Fruit fly (Drosophila melanogaster) whole organism, embryonic: Measurements from ENCODE around the gene gb.

Source experiments
- ATbp ChIP-seq: fragments of 200-800 bp; sonication (Bioruptor generic); optimal IDR thresholded peaks from 2 replicates; lab custom pipeline; 2017; ENCODE audit warnings: missing biosample characterization, mild to moderate bottlenecking, missing genetic modification characterization, missing genetic modification reagents
- Awh ChIP-seq: fragments of 200-800 bp; sonication (Bioruptor generic); IDR thresholded peaks from 2 replicates; pipeline ENCODE4, ENCODE4 v1.3.6; 2022; ENCODE audit warnings: missing biosample characterization, missing genetic modification characterization
- CG10321 ChIP-seq: fragments of 200-800 bp; sonication (Bioruptor generic); IDR thresholded peaks from 2 replicates; pipeline ENCODE4 v1.3.6; 2022; ENCODE audit warnings: missing biosample characterization, missing genetic modification characterization
- CG11504 ChIP-seq: fragments of 200-800 bp; sonication (Bioruptor generic); optimal IDR thresholded peaks from 3 replicates; lab custom pipeline; 2019; ENCODE audit warnings: missing biosample characterization, mild to moderate bottlenecking, missing genetic modification characterization, moderate library complexity
- CG12071 ChIP-seq: fragments of 200-800 bp; sonication (Bioruptor generic); optimal IDR thresholded peaks from 3 replicates; lab custom pipeline; 2018; ENCODE audit warnings: missing biosample characterization, mild to moderate bottlenecking, missing genetic modification characterization
- CG14710 ChIP-seq: fragments of 200-800 bp; sonication (Bioruptor generic); optimal IDR thresholded peaks from 3 replicates; lab custom pipeline; 2019; ENCODE audit warnings: missing biosample characterization, mild to moderate bottlenecking, missing genetic modification characterization, moderate library complexity
- CG14860 ChIP-seq: fragments of 200-800 bp; sonication (Bioruptor generic); IDR thresholded peaks from 3 replicates; pipeline ENCODE4 v1.3.6; 2022; ENCODE audit warnings: missing biosample characterization, missing genetic modification characterization; ENCODE audit not compliant: partially characterized antibody
- CG15011 ChIP-seq: fragments of 200-800 bp; sonication (Bioruptor generic); optimal IDR thresholded peaks from 3 replicates; lab custom pipeline; 2018; ENCODE audit warnings: missing biosample characterization, mild to moderate bottlenecking, missing genetic modification characterization
- CG2120 ChIP-seq: fragments of 200-800 bp; sonication (Bioruptor generic); optimal IDR thresholded peaks from 3 replicates; lab custom pipeline; 2016; ENCODE audit warnings: missing biosample characterization, missing genetic modification characterization
- CG2712 ChIP-seq: fragments of 200-800 bp; optimal IDR thresholded peaks from 3 replicates; lab custom pipeline; 2019; ENCODE audit warnings: missing biosample characterization, mild to moderate bottlenecking, missing genetic modification characterization, moderate library complexity
- CG3163 ChIP-seq: fragments of 200-800 bp; sonication (Bioruptor generic); optimal IDR thresholded peaks from 3 replicates; lab custom pipeline; 2016; ENCODE audit warnings: missing biosample characterization, missing genetic modification characterization
- CG32767 ChIP-seq: fragments of 200-800 bp; sonication (Bioruptor generic); IDR thresholded peaks from 2 replicates; pipeline ENCODE4 v1.3.6; 2022; ENCODE audit warnings: missing biosample characterization, missing genetic modification characterization
- CG4282 ChIP-seq: fragments of 200-800 bp; sonication (Bioruptor generic); optimal IDR thresholded peaks from 2 replicates; lab custom pipeline; 2016; ENCODE audit warnings: missing biosample characterization, missing genetic modification characterization
- CG4328 ChIP-seq: fragments of 200-800 bp; sonication (Bioruptor generic); optimal IDR thresholded peaks from 3 replicates; lab custom pipeline; 2017; ENCODE audit warnings: missing biosample characterization, missing genetic modification reagents, missing genetic modification characterization
- CG4854 ChIP-seq: fragments of 200-800 bp; sonication (Bioruptor generic); optimal IDR thresholded peaks from 2 replicates; lab custom pipeline; 2016; ENCODE audit warnings: missing biosample characterization, missing genetic modification characterization, inconsistent platforms
- CG5953 ChIP-seq: fragments of 200-800 bp; sonication (Bioruptor generic); IDR thresholded peaks from 2 replicates; pipeline ENCODE4 v1.3.6; 2022; ENCODE audit warnings: missing biosample characterization, missing genetic modification characterization
- CG6254 ChIP-seq: fragments of 200-800 bp; sonication (Bioruptor generic); optimal IDR thresholded peaks from 3 replicates; lab custom pipeline; 2017; ENCODE audit warnings: mild to moderate bottlenecking, missing biosample characterization, missing genetic modification reagents, missing genetic modification characterization
- CG6272 ChIP-seq: fragments of 200-800 bp; sonication (Bioruptor generic); IDR thresholded peaks from 2 replicates; pipeline ENCODE4 v1.3.6; 2022; ENCODE audit warnings: missing biosample characterization, missing genetic modification characterization
- CG7357 ChIP-seq: fragments of 200-800 bp; sonication (Bioruptor generic); IDR thresholded peaks from 3 replicates; pipeline ENCODE4 v1.3.6; 2022; ENCODE audit warnings: missing biosample characterization, missing genetic modification characterization
- CG7987 ChIP-seq: fragments of 200-800 bp; sonication (Bioruptor generic); optimal IDR thresholded peaks from 2 replicates; lab custom pipeline; 2018; ENCODE audit warnings: missing biosample characterization, mild to moderate bottlenecking, missing genetic modification characterization, moderate library complexity
- CG8359 ChIP-seq: fragments of 200-800 bp; sonication (Bioruptor generic); optimal IDR thresholded peaks from 2 replicates; lab custom pipeline; 2017; ENCODE audit warnings: missing biosample characterization, mild to moderate bottlenecking, missing genetic modification characterization, borderline replicate concordance
- CG8478 ChIP-seq: fragments of >200 bp; optimal IDR thresholded peaks from 2 replicates; lab custom pipeline; 2018
- CG9215 ChIP-seq: fragments of 200-800 bp; sonication (Bioruptor generic); IDR thresholded peaks from 2 replicates; pipeline ENCODE4 v1.3.6; 2022; ENCODE audit warnings: missing biosample characterization, missing genetic modification characterization
- CTCF ChIP-seq: fragments of 200-800 bp; sonication (Bioruptor generic); optimal IDR thresholded peaks from 2 replicates; lab custom pipeline; 2017; ENCODE audit warnings: missing biosample characterization, mild to moderate bottlenecking, missing genetic modification characterization, moderate library complexity
- Camta ChIP-seq: fragments of 200-800 bp; sonication (Bioruptor generic); optimal IDR thresholded peaks from 2 replicates; lab custom pipeline; 2016; ENCODE audit warnings: missing biosample characterization, missing genetic modification characterization
- D ChIP-seq, 2 experiments: fragments of 200-800 bp in 1 of 2; fragments of >200 bp in 1 of 2; sonication (Bioruptor generic) in 1 of 2; optimal IDR thresholded peaks; 2 replicates in 1 of 2; 3 replicates in 1 of 2; lab custom pipeline; 2017; ENCODE audit warnings: mild to moderate bottlenecking in 1 of 2, missing biosample characterization in 1 of 2, missing genetic modification characterization in 1 of 2, missing genetic modification reagents in 1 of 2
- D19A ChIP-seq: fragments of 200-800 bp; optimal IDR thresholded peaks from 3 replicates; lab custom pipeline; 2019; ENCODE audit warnings: missing biosample characterization, mild to moderate bottlenecking, missing genetic modification characterization, moderate library complexity
- Dip3 ChIP-seq: fragments of 200-800 bp; sonication (Bioruptor generic); optimal IDR thresholded peaks from 3 replicates; lab custom pipeline; 2016; ENCODE audit warnings: missing biosample characterization, missing genetic modification characterization
- Rfx ChIP-seq: fragments of 200-800 bp; sonication (Bioruptor generic); IDR thresholded peaks from 2 replicates; pipeline ENCODE4 v1.3.6; 2022; ENCODE audit warnings: missing biosample characterization, missing genetic modification characterization
- Sox100B ChIP-seq: fragments of 200-800 bp; sonication (Bioruptor generic); optimal IDR thresholded peaks from 3 replicates; lab custom pipeline; 2018; ENCODE audit warnings: missing biosample characterization, mild to moderate bottlenecking, missing genetic modification characterization
- Stat92E ChIP-seq, 3 experiments: fragments of >200 bp in 2 of 3; fragments of 200-800 bp in 1 of 3; sonication (Bioruptor generic) in 1 of 3; optimal IDR thresholded peaks; 2 replicates each; lab custom pipeline; 2017 to 2019; ENCODE audit warnings: missing biosample characterization in 3 of 3, missing genetic modification characterization in 3 of 3, mild to moderate bottlenecking in 1 of 3, moderate library complexity in 1 of 3
- YL-1 ChIP-seq: fragments of 200-800 bp; sonication (Bioruptor generic); optimal IDR thresholded peaks from 3 replicates; lab custom pipeline; 2017; ENCODE audit warnings: missing biosample characterization, mild to moderate bottlenecking, missing genetic modification characterization
- ap ChIP-seq: fragments of 200-800 bp; sonication (Bioruptor generic); IDR thresholded peaks from 2 replicates; pipeline ENCODE4 v1.3.6; 2022; ENCODE audit warnings: missing biosample characterization, missing genetic modification characterization
- crp ChIP-seq, 2 experiments: fragments of 200-800 bp; sonication (Bioruptor generic); optimal IDR thresholded peaks; 2 replicates in 1 of 2; 3 replicates in 1 of 2; lab custom pipeline; 2017; ENCODE audit warnings: missing biosample characterization in 2 of 2, missing genetic modification characterization in 2 of 2, mild to moderate bottlenecking in 1 of 2, moderate library complexity in 1 of 2
- dan ChIP-seq: fragments of 200-800 bp; sonication (Bioruptor generic); IDR thresholded peaks from 2 replicates; pipeline ENCODE4 v1.3.6; 2022; ENCODE audit warnings: missing biosample characterization, missing genetic modification characterization
- exex ChIP-seq: fragments of 200-800 bp; sonication (Bioruptor generic); optimal IDR thresholded peaks from 4 replicates; lab custom pipeline; 2018; ENCODE audit warnings: missing biosample characterization, mild to moderate bottlenecking, missing genetic modification characterization, moderate library complexity
- gce ChIP-seq: fragments of 200-800 bp; sonication (Bioruptor generic); IDR thresholded peaks from 3 replicates; pipeline ENCODE4 v1.3.6; 2022; ENCODE audit warnings: missing biosample characterization, missing genetic modification characterization
- jumu ChIP-seq: fragments of 200-800 bp; sonication (Bioruptor generic); optimal IDR thresholded peaks from 3 replicates; lab custom pipeline; 2016; ENCODE audit warnings: missing biosample characterization, missing genetic modification characterization
- mirr ChIP-seq: fragments of 200-800 bp; sonication (Bioruptor generic); optimal IDR thresholded peaks from 3 replicates; lab custom pipeline; 2018; ENCODE audit warnings: missing biosample characterization, mild to moderate bottlenecking, missing genetic modification characterization
- psq ChIP-seq: fragments of 200-800 bp; sonication (Bioruptor generic); optimal IDR thresholded peaks from 2 replicates; lab custom pipeline; 2017; ENCODE audit warnings: missing biosample characterization, missing genetic modification characterization
- sc ChIP-seq, 3 experiments: fragments of >200 bp in 2 of 3; fragments of 200-800 bp in 1 of 3; sonication (Bioruptor generic) in 1 of 3; optimal IDR thresholded peaks; 2 replicates in 2 of 3; 3 replicates in 1 of 3; lab custom pipeline; 2017; ENCODE audit warnings: mild to moderate bottlenecking in 1 of 3, missing biosample characterization in 1 of 3, missing genetic modification characterization in 1 of 3, missing genetic modification reagents in 1 of 3
- schlank ChIP-seq: fragments of 200-800 bp; sonication (Bioruptor generic); optimal IDR thresholded peaks from 2 replicates; lab custom pipeline; 2018; ENCODE audit warnings: missing biosample characterization, mild to moderate bottlenecking, missing genetic modification characterization
- sisA ChIP-seq: fragments of 200-800 bp; sonication (Bioruptor generic); IDR thresholded peaks from 2 replicates; pipeline ENCODE4 v1.3.6; 2022; ENCODE audit warnings: missing biosample characterization, missing genetic modification characterization
- sob ChIP-seq: fragments of 200-800 bp; sonication (Bioruptor generic); IDR thresholded peaks from 2 replicates; pipeline ENCODE4 v1.3.6; 2022; ENCODE audit warnings: missing biosample characterization, missing genetic modification characterization
- sr ChIP-seq: fragments of 200-800 bp; sonication (Bioruptor generic); IDR thresholded peaks from 3 replicates; pipeline ENCODE4 v1.3.6; 2022; ENCODE audit warnings: missing biosample characterization, missing genetic modification characterization
- tap ChIP-seq: fragments of 200-800 bp; optimal IDR thresholded peaks from 3 replicates; lab custom pipeline; 2019; ENCODE audit warnings: missing biosample characterization, mild to moderate bottlenecking, missing genetic modification characterization, moderate library complexity
- trh ChIP-seq: fragments of 200-800 bp; sonication (Bioruptor generic); optimal IDR thresholded peaks from 2 replicates; lab custom pipeline; 2016; ENCODE audit warnings: missing biosample characterization, missing genetic modification characterization
- twi ChIP-seq: fragments of 200-800 bp; optimal IDR thresholded peaks from 2 replicates; lab custom pipeline; 2019; ENCODE audit warnings: missing biosample characterization, mild to moderate bottlenecking, missing genetic modification characterization, moderate library complexity

Gene gb

dm6 chr3R:27135692-27136641 lies 23.9 kb upstream of the gb start (continued):
- TF ChIP-seq CG2712 (peak; percentile 59), sisA (GFP tag; lab: Robert Waterston, UW) (no peak), CG5953 (GFP tag; lab: Robert Waterston, UW) (peak; percentile 69), CG11504 (tag; lab: Kevin White, UChicago) (peak; percentile 53), CG8478 (lab: Kevin White, UChicago) (no peak), gce (no peak), CG7357 (no peak), Awh (GFP tag; lab: Robert Waterston, UW) (peak; percentile 64), tap (tag; lab: Kevin White, UChicago) (peak; percentile 34), CG3163 (GFP tag; lab: Kevin White, UChicago) (peak; percentile 40), CG10321 (GFP tag; lab: Robert Waterston, UW) (0 out of 2 replicates have a peak, but pooled peaks have one; percentile 12), CG32767 (GFP tag; lab: Robert Waterston, UW) (peak; percentile 57; the same call in 1 of the 2 replicates), YL-1 (peak; percentile 62), CG4328 (peak; percentile 25), CG8359 (peak; percentile 69), dan (GFP tag; lab: Robert Waterston, UW) (no peak), ap (GFP tag; lab: Robert Waterston, UW) (no peak), CG14710 (tag; lab: Kevin White, UChicago) (peak; percentile 69), sob (0 out of 2 replicates have a peak, but pooled peaks have one; percentile 44), D19A (tag; lab: Kevin White, UChicago) (peak; percentile 69), Stat92E (GFP tag; optimal IDR thresholded peaks at IDR 0.05; lab: Kevin White, UChicago) (no peak), exex (peak; percentile 39), psq (GFP tag; lab: Kevin White, UChicago) (peak; percentile 40), sr (0 out of 3 replicates have a peak, but pooled peaks have one; percentile 34), CG4854 (GFP tag; lab: Kevin White, UChicago) (peak; percentile 57), CG9215 (GFP tag; lab: Robert Waterston, UW) (no peak), Rfx (GFP tag; lab: Robert Waterston, UW) (peak; percentile 47; the same call in 1 of the 2 replicates), CG14860 (no peak), Camta (peak; percentile 71), crp (GFP tag; optimal IDR thresholded peaks at IDR 0.05; lab: Kevin White, UChicago) (peak in 1 of 2 experiments; percentile 9), ATbp (GFP tag; lab: Kevin White, UChicago) (peak; percentile 88), sc (optimal IDR thresholded peaks at IDR 0.05; lab: Kevin White, UChicago) (no peak), sc (GFP tag; optimal IDR thresholded peaks at IDR 0.05; lab: Kevin White, UChicago) (peak; percentile 75), CG4282 (GFP tag; lab: Kevin White, UChicago) (no peak), twi (tag; lab: Kevin White, UChicago) (peak; percentile 53), D (optimal IDR thresholded peaks at IDR 0.05; lab: Kevin White, UChicago) (no peak), D (GFP tag; optimal IDR thresholded peaks at IDR 0.05; lab: Kevin White, UChicago) (peak; percentile 80), Sox100B (GFP tag; lab: Kevin White, UChicago) (peak; percentile 71), CG12071 (GFP tag; lab: Kevin White, UChicago) (peak; percentile 69), CG2120 (GFP tag; lab: Kevin White, UChicago) (no peak), jumu (GFP tag; lab: Kevin White, UChicago) (peak; percentile 27), schlank (peak; percentile 7), Dip3 (GFP tag; lab: Kevin White, UChicago) (no peak), CG15011 (GFP tag; lab: Kevin White, UChicago) (peak; percentile 71), CG6254 (GFP tag; lab: Kevin White, UChicago) (peak; percentile 54), CG6272 (no peak), trh (GFP tag; lab: Kevin White, UChicago) (peak; percentile 48), mirr (peak; percentile 4), CTCF (GFP tag; lab: Kevin White, UChicago) (peak; percentile 31), CG7987 (GFP tag; lab: Kevin White, UChicago) (peak; percentile 80)
